Fruit fly (Drosophila melanogaster) whole organism: ENCODE results near the gene PAN3.

Experiments used
- CG8478 ChIP-seq: fragments of >200 bp; optimal IDR thresholded peaks from 2 replicates; lab custom pipeline; 2018; ENCODE audit warnings: inconsistent platforms
- Dll ChIP-seq: fragments of >200 bp; optimal IDR thresholded peaks from 2 replicates; lab custom pipeline; 2017
- EcR ChIP-seq, 2 experiments: fragments of >200 bp; optimal IDR thresholded peaks; 2 replicates each; lab custom pipeline; 2017; ENCODE audit warnings: missing biosample characterization in 2 of 2, missing genetic modification characterization in 2 of 2, missing genetic modification reagents in 2 of 2
- pan ChIP-seq: fragments of >200 bp; optimal IDR thresholded peaks from 2 replicates; lab custom pipeline; 2017
- psq ChIP-seq: fragments of >200 bp; optimal IDR thresholded peaks from 2 replicates; lab custom pipeline; 2017
- usp ChIP-seq: fragments of >200 bp; optimal IDR thresholded peaks from 2 replicates; lab custom pipeline; 2017; ENCODE audit warnings: missing biosample characterization, missing genetic modification characterization, mixed read lengths

The PAN3 gene

DNA sequence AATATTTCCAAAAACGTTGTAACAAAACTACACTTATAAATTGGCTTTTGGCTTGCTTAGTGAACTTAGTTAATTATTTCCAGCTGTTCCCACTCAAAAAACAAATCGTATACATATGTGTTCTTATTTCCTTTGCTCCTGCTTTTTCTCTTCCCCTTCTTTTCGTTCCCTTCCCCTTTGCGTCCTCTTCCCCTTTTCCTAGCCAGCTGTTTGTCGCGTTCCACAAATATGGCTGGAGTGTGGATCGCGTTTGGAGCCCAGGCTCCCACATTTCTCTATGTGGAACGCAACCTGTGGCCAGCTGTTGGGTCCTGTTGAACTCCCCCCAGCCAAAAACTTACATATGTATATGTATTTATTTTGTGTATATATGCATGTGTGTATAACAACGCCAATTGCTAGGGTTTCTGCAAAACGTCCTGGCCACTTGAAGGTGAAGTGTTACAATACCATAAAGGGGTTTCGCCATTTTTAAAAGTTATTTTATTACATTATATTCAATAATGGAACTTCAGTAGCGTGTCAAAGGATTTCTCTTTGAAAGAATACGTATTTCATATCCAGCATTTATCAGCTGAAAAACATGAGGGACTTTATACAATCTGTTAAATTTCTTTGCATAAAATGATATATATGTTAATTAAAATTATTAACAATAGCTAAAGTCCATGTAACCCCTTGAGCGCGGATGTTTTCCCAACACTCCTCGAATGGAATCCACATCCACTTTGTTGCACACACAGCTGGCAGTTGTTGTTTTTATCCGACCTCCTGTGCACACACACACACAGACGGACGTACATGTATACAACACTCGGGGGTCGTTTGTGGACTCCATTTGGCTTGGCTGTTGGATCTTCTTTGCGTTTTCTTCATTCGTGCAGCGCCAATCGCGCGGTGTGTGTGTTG lies 996 bp downstream of the PAN3 start:
- TF ChIP-seq usp (GFP tag; lab: Kevin White, UChicago) (no peak), Dll (lab: Kevin White, UChicago) (no peak)

DNA sequence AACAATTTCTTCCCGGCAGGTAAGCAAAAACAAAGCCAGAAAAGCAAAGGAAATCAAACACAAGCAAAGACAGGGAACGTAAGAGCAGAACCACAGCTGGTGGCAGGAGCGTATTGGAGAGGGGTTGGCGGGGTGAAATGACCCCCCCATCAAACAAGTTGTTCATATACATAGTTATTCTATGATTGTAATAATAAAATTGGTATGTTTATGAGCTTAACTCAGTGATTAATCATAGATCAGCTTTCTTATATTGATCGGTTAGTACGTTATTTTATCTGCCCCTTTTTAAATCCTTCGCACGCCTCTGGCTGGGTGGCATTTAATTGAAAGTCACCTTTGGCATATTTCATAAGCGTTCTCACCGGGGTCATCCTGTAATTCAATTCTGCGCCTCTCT lies 2.5 kb downstream of the PAN3 start:
- no peak for TF ChIP-seq EcR (GFP tag; optimal IDR thresholded peaks at IDR 0.05; lab: Kevin White, UChicago)
- TF ChIP-seq Dll (lab: Kevin White, UChicago), result no peak
- no peak for TF ChIP-seq usp (GFP tag; lab: Kevin White, UChicago)
- TF ChIP-seq psq (lab: Kevin White, UChicago), result no peak
- no peak for TF ChIP-seq CG8478 (lab: Kevin White, UChicago)
- TF ChIP-seq pan (lab: Kevin White, UChicago), result no peak

DNA sequence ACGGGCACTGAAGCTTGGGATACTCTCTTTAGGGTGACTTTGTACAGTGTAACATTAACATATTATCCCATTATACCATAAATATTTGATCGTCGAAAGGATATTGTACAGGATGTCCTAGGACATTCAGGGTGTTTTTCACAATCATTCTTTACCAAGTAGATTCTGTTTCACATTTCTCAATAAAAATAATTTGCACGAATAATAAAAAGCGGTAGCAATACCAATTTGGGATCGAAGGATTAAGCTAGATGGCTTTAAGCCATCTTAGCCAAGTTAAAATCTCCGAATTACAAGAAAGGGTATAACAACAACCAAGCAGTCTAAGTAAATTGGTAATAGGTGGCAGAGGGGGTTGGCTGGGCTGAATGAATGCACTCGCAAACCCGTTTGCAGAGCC lies 3.4 kb downstream of the PAN3 start:
- TF ChIP-seq CG8478 (lab: Kevin White, UChicago), result no peak
- TF ChIP-seq psq (lab: Kevin White, UChicago), result no peak
- TF ChIP-seq Dll (lab: Kevin White, UChicago), result no peak
- no peak for TF ChIP-seq usp (GFP tag; lab: Kevin White, UChicago)
- TF ChIP-seq EcR (GFP tag; optimal IDR thresholded peaks at IDR 0.05; lab: Kevin White, UChicago), result no peak
- TF ChIP-seq pan (lab: Kevin White, UChicago), result no peak

DNA sequence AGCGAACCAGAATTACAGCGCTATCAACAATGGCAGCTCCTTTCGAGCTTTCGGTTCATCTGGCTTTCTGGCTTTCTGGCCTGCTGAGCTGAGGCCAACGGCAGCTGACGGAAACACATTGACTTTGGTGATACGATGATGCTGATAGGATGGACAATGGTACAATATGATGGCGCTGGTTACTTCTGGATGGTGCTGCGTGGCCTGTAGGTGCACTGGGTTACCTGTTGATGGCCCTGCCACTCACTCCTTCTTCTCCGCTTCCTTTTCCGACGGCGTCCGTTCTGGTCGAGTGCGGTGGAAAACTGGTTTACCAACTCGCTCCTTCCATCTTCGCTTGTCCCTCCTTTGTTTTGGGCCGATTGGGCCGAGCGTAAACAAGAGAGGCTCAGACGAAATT lies 3.9 kb downstream of the PAN3 start:
- no peak for TF ChIP-seq psq (lab: Kevin White, UChicago)
- TF ChIP-seq EcR (GFP tag; optimal IDR thresholded peaks at IDR 0.05; lab: Kevin White, UChicago), result no peak
- no peak for TF ChIP-seq pan (lab: Kevin White, UChicago)
- no peak for TF ChIP-seq usp (GFP tag; lab: Kevin White, UChicago)
- no peak for TF ChIP-seq Dll (lab: Kevin White, UChicago)
- no peak for TF ChIP-seq CG8478 (lab: Kevin White, UChicago)

DNA sequence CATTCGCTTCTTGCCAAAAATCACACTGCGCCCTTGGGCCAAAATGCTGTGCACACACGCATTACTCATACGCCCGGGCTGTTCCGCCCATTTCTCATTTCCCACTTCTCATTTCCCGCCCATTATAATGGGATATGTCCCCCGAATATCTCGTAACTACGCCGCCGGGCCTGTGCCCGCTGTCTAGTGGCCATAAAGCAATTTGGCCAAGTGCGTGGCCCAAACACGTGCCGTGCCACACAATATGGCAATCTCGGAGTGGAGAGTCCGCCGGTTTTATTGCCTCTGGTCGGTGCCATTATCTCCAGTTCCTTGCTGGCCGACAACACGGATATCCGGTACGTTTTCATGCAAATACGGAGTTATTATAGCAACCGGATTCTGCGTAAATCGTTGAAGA lies 6.0 kb downstream of the PAN3 start:
- TF ChIP-seq psq (lab: Kevin White, UChicago), result no peak
- TF ChIP-seq Dll (lab: Kevin White, UChicago), result peak; percentile 32
- no peak for TF ChIP-seq pan (lab: Kevin White, UChicago)
- no peak for TF ChIP-seq CG8478 (lab: Kevin White, UChicago)
- no peak for TF ChIP-seq EcR (GFP tag; optimal IDR thresholded peaks at IDR 0.05; lab: Kevin White, UChicago)
- no peak for TF ChIP-seq usp (GFP tag; lab: Kevin White, UChicago)

DNA sequence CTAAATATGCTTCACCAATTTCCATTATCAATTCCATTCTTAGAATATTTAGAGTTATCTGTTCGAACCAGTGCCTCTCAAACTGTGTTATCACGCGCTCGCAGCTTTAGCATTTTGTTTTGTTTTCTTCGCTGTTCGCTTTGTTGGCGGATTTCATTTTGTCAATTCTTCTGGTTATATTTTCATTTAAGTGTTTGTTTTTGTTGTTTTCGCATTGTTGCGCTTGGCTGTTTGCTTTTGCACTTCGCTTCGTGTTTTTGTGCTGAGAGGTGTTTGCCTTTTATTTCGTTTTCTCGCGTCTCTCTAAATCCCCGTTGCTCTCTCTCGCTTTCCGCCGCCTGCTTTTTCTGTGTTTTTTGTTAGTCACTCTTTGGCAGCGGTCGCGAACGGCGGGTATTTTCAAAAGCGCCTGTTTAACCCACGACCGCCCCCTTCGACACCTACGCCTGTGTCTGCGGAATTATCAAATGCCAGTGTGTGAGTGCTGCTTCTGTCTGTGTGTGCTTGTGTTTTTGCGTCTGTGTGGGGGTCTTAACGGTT lies 6.7 kb downstream of the PAN3 start:
- TF ChIP-seq usp (GFP tag; lab: Kevin White, UChicago) (no peak), pan (lab: Kevin White, UChicago) (peak; percentile 49), EcR (GFP tag; optimal IDR thresholded peaks at IDR 0.05; lab: Kevin White, UChicago) (no peak)

DNA sequence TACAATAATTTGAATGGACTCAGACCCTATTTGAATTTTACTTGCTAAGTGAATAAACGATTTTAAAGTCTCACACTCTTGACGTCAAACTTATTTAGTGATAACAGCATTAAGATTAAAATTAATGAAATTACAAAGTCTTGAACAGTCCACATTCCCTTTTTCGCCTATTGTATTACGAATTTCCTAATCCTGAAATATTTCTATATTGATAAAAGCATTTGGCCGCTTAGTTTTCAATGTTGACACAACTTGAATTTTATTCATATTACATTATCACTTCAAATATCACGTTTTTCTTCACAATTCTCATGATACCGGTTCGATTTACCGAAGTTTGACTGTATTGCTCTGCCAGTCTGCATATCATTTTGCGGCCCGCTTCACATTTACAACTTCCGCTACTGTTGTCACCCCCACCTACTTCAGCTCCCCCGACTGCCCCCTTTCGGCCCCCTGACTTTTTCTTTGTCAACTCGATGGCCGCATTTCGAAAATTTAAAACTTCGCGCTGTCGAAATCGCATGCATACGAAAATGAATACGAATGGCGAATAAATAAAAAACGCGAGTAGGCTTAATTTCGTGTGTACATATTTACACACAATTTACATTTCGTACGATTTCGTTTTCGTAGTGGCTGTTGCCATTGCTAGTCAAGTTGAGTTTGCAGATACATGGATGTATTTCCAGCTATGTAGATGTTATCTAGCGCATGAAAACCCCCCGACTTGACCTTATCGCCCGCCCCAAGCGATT lies 7.6 kb downstream of the PAN3 start:
- no peak for TF ChIP-seq CG8478 (lab: Kevin White, UChicago)
- no peak for TF ChIP-seq Dll (lab: Kevin White, UChicago)
- TF ChIP-seq psq (lab: Kevin White, UChicago), result no peak
- TF ChIP-seq pan (lab: Kevin White, UChicago), result no peak
- TF ChIP-seq EcR (GFP tag; optimal IDR thresholded peaks at IDR 0.05; lab: Kevin White, UChicago), result no peak
- no peak for TF ChIP-seq usp (GFP tag; lab: Kevin White, UChicago)

DNA sequence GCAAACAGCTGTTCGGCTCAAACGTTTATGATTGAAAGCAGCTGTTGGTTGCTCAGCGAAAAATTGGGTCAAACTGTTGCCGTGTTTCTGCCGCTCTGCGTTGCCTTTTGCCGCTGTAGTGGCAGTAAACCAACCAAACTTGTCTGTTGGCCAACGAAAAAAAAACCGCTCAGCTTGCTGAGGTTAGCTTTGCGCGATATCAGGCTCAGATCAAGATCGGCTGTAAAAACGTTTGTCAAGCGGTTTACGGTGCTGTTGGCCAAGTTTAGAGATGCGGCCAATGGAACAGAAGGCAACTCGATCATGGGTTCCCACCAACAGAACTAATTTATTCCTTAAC lies 8.2 kb downstream of the PAN3 start:
- TF ChIP-seq EcR (GFP tag; optimal IDR thresholded peaks at IDR 0.05; lab: Kevin White, UChicago), result no peak
- TF ChIP-seq psq (lab: Kevin White, UChicago), result no peak
- no peak for TF ChIP-seq usp (GFP tag; lab: Kevin White, UChicago)
- TF ChIP-seq pan (lab: Kevin White, UChicago), result no peak
- no peak for TF ChIP-seq CG8478 (lab: Kevin White, UChicago)
- no peak for TF ChIP-seq Dll (lab: Kevin White, UChicago)

DNA sequence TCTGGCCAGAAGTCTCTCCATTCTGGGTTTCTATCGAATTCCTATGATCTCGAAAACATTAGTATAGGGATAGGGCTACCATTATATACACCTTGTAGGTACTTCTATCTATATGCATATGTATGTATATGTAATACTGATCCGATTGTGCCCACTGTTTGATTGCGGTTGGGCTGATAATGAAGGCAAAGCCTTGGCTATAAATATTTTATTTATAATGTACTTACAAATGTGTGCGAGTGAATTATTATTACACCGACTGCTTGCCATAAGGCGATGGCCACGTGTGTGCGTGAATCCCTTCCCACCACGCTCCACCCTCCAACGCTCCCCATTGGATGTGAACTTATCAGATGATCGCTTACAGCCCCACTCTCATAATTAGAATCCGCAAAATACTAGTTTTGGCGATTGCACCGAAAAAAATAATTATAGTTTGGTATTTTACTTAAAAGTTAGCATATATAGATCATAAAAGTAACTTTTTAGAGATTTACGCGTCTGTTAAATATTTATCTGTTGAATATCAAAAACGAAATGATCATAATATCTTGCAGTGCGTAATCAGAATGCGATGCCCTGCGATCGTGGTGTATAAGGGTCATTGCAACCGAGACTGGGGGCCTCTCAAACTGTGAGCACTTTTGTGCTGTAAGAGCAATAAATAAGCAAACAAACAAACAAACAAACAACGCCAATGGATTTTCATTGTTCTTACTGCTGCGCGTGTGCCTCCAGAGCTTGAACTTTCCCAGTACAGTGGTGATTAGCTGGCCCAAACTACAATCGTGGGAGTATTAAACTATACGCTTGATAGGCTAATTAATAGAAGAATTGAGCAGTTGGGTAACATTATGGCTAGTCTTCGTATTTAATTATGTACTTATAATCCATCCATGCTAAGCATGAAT lies 9.4 kb downstream of the PAN3 start:
- TF ChIP-seq EcR (GFP tag; optimal IDR thresholded peaks at IDR 0.05; lab: Kevin White, UChicago) (peak in 1 of 2 experiments; percentile 63), Dll (lab: Kevin White, UChicago) (no peak), CG8478 (lab: Kevin White, UChicago) (no peak), pan (lab: Kevin White, UChicago) (no peak)

DNA sequence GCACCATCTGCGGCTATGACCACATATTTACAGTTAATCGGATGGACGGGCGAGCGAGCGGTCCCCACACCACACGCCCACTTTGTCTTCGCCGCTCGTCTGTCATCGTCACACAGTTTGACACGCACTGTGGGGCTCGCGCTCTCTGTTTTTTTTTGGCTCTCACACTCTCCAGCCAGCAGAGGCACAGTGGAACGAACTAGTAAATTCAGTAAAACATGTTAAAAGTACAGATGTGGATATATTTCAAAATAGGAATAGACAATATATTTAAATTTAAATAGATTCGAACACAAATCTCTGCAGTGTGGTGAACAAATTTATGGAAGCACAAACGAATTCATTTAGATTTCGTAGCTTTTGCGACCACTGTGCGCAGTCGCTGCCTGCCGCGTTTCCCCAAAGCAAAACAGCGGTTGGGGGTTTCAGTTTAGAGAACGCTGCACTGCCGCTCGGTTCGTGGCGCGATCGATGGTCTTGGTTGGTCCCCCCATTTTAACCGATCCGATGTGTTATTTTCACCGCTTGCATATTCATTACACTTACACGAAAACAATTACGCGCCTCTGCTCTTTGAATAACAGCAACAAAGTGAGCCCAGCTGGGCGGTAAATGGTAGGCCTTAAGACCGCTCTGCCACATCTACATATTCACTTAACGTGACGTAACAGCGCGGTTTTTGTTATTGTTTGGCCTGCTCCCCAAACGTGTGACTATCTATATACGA lies 10.4 kb downstream of the PAN3 start:
- TF ChIP-seq psq (lab: Kevin White, UChicago) (no peak), pan (lab: Kevin White, UChicago) (no peak), CG8478 (lab: Kevin White, UChicago) (no peak), EcR (GFP tag; optimal IDR thresholded peaks at IDR 0.05; lab: Kevin White, UChicago) (no peak)
